Fruit fly (Drosophila melanogaster): ENCODE measurements around the gene CG32091.

The CG32091 gene

dm6 chr3L:11681794-11682193 lies 50.6 kb downstream of the CG32091 start, which contains the start of gene TfIIEalpha (continued):
- peak; percentile 48 for TF ChIP-seq BEAF-32 (GFP tag; optimal IDR thresholded peaks at IDR 0.05)
- TF ChIP-seq CG8290 (GFP tag; optimal IDR thresholded peaks at IDR 0.05), result peak; percentile 25
- TF ChIP-seq CG8290 (tag; optimal IDR thresholded peaks at IDR 0.05), result peak in 1 of 2 experiments; percentile 60
- TF ChIP-seq MTF-1 (GFP tag; optimal IDR thresholded peaks at IDR 0.05; ENCODE audit: borderline replicate concordance), result no peak
- peak; percentile 42 for TF ChIP-seq CG15601 (tag; optimal IDR thresholded peaks at IDR 0.05)
- no peak for TF ChIP-seq Bdp1 (GFP tag; optimal IDR thresholded peaks at IDR 0.05)
- peak; percentile 8 for TF ChIP-seq zfh2 (GFP tag; optimal IDR thresholded peaks at IDR 0.05)
- TF ChIP-seq ewg (GFP tag; optimal IDR thresholded peaks at IDR 0.05), result no peak
- no peak for TF ChIP-seq inv (GFP tag; IDR thresholded peaks at IDR 0.05; ENCODE audit: partially characterized antibody)
- TF ChIP-seq psq (GFP tag; optimal IDR thresholded peaks at IDR 0.05), result no peak
- peak; percentile 81 for TF ChIP-seq pita (GFP tag; optimal IDR thresholded peaks at IDR 0.05)
- no peak for TF ChIP-seq fd102C (GFP tag; optimal IDR thresholded peaks at IDR 0.05)
- no peak for TF ChIP-seq CG13296 (GFP tag; optimal IDR thresholded peaks at IDR 0.05)
- no peak for TF ChIP-seq CG4730 (GFP tag; IDR thresholded peaks at IDR 0.05)
- TF ChIP-seq Ets65A (GFP tag), result peak; percentile 76
- TF ChIP-seq CG10267 (tag; optimal IDR thresholded peaks at IDR 0.05), result peak; percentile 56
- no peak for TF ChIP-seq kay (GFP tag; optimal IDR thresholded peaks at IDR 0.05)
- no peak for TF ChIP-seq CG6175 (GFP tag; IDR thresholded peaks at IDR 0.05)
- peak; percentile 62 for TF ChIP-seq trem (tag; optimal IDR thresholded peaks at IDR 0.05)
- peak; percentile 38 for TF ChIP-seq CG14710 (tag; optimal IDR thresholded peaks at IDR 0.05)
- TF ChIP-seq CG16863 (GFP tag; optimal IDR thresholded peaks at IDR 0.05), result no peak
- TF ChIP-seq tgo (GFP tag; IDR thresholded peaks at IDR 0.05), result no peak
- TF ChIP-seq Dref (GFP tag; IDR thresholded peaks at IDR 0.05), result peak; percentile 69
- TF ChIP-seq da (GFP tag; optimal IDR thresholded peaks at IDR 0.05), result no peak
- TF ChIP-seq gro (GFP tag; optimal IDR thresholded peaks at IDR 0.05), result peak; percentile 46
- TF ChIP-seq Pdp1 (GFP tag; optimal IDR thresholded peaks at IDR 0.05), result peak in 1 of 2 experiments; percentile 56
- peak; percentile 17 for TF ChIP-seq CG13624 (GFP tag; optimal IDR thresholded peaks at IDR 0.05)
- no peak for TF ChIP-seq CG12155 (GFP tag; optimal IDR thresholded peaks at IDR 0.05)
- no peak for TF ChIP-seq mirr (GFP tag; optimal IDR thresholded peaks at IDR 0.05)
- no peak for TF ChIP-seq CG11456 (GFP tag; IDR thresholded peaks at IDR 0.05)
- TF ChIP-seq Oaz (GFP tag; IDR thresholded peaks at IDR 0.05), result no peak
- no peak for TF ChIP-seq CG10979 (tag; optimal IDR thresholded peaks at IDR 0.05)
- no peak for TF ChIP-seq CG5953 (GFP tag; IDR thresholded peaks at IDR 0.05)
- TF ChIP-seq Xrp1 (GFP tag; IDR thresholded peaks at IDR 0.05), result no peak
- no peak for TF ChIP-seq CG14441 (GFP tag; IDR thresholded peaks at IDR 0.05)
- no peak for TF ChIP-seq CG9727 (GFP tag; optimal IDR thresholded peaks at IDR 0.05)
- no peak for TF ChIP-seq CG18262 (tag; optimal IDR thresholded peaks at IDR 0.05)
- no peak for TF ChIP-seq lab (GFP tag; optimal IDR thresholded peaks at IDR 0.05)
- TF ChIP-seq crp (GFP tag; optimal IDR thresholded peaks at IDR 0.05), result peak in 1 of 2 experiments; percentile 55
- TF ChIP-seq Dek (tag; optimal IDR thresholded peaks at IDR 0.05), result peak; percentile 45
- no peak for TF ChIP-seq Sry-β (GFP tag; optimal IDR thresholded peaks at IDR 0.05)
- peak; percentile 91 for TF ChIP-seq CG4617 (GFP tag; optimal IDR thresholded peaks at IDR 0.05; ENCODE audit: borderline replicate concordance)
- no peak for TF ChIP-seq h (optimal IDR thresholded peaks at IDR 0.05)
- TF ChIP-seq Lhr (GFP tag; optimal IDR thresholded peaks at IDR 0.05), result peak; percentile 91
- peak; percentile 59; the same call in 1 of the 3 replicates for TF ChIP-seq CG2199 (GFP tag; IDR thresholded peaks at IDR 0.05)
- TF ChIP-seq CG32772 (GFP tag; IDR thresholded peaks at IDR 0.05), result no peak
- TF ChIP-seq Nf-YC (tag; optimal IDR thresholded peaks at IDR 0.05), result peak; percentile 23
- peak; percentile 77 for TF ChIP-seq CG1603 (tag; optimal IDR thresholded peaks at IDR 0.05)
- TF ChIP-seq ttk (GFP tag; IDR thresholded peaks at IDR 0.05), result no peak
- no peak for TF ChIP-seq CG4282 (GFP tag; optimal IDR thresholded peaks at IDR 0.05)
- peak; percentile 67 for TF ChIP-seq zen (tag; optimal IDR thresholded peaks at IDR 0.05)
- no peak for TF ChIP-seq CG3281 (GFP tag; optimal IDR thresholded peaks at IDR 0.05)
